Worm (Caenorhabditis elegans): ENCODE results near the gene F54D5.2.
A peak's percentile ranks its signal among the peaks of the same experiment; 100 is the strongest.

Gene F54D5.2

ce11 chrII:11617715-11618114 is 44.7 kb downstream of the F54D5.2 start (continued):
- no peak for TF ChIP-seq T20F7.1 (GFP tag; optimal IDR thresholded peaks at IDR 0.05)
- TF ChIP-seq gei-8 (GFP tag; optimal IDR thresholded peaks at IDR 0.05) = no peak
- no peak for TF ChIP-seq ces-1 (GFP tag; optimal IDR thresholded peaks at IDR 0.05)
- TF ChIP-seq hlh-11 (tag; optimal IDR thresholded peaks at IDR 0.05) = peak; percentile 60
- peak; percentile 29; the same call in 1 of the 2 replicates for TF ChIP-seq lin-38 (GFP tag; IDR thresholded peaks at IDR 0.05)
- peak; percentile 28 for TF ChIP-seq nhr-11 (tag; optimal IDR thresholded peaks at IDR 0.05)
- no peak for TF ChIP-seq dmd-9 (GFP tag; IDR thresholded peaks at IDR 0.05)
- TF ChIP-seq zag-1 (tag; optimal IDR thresholded peaks at IDR 0.05) = no peak
- peak; percentile 44 for TF ChIP-seq nhr-48 (tag; optimal IDR thresholded peaks at IDR 0.05)
- no peak for TF ChIP-seq nhr-111 (GFP tag; optimal IDR thresholded peaks at IDR 0.05)
- TF ChIP-seq F49E8.2 (tag; optimal IDR thresholded peaks at IDR 0.05; ENCODE audit: borderline replicate concordance) = no peak
- TF ChIP-seq ZK546.5 (tag; optimal IDR thresholded peaks at IDR 0.05) = no peak
- no peak for TF ChIP-seq F26F4.8 (GFP tag; conservative IDR thresholded peaks at IDR 0.05)
- peak; percentile 88 for TF ChIP-seq nhr-25 (tag; optimal IDR thresholded peaks at IDR 0.05; ENCODE audit: borderline replicate concordance, insufficient read depth)
- no peak for TF ChIP-seq zip-2 (tag; optimal IDR thresholded peaks at IDR 0.05)
- no peak for TF ChIP-seq lim-7 (GFP tag; IDR thresholded peaks at IDR 0.05)
- peak in 1 of 2 experiments; percentile 40 for TF ChIP-seq lsy-2 (tag; optimal IDR thresholded peaks at IDR 0.05)
- TF ChIP-seq aha-1 (tag) = no peak
- no peak for TF ChIP-seq lin-39 (tag; optimal IDR thresholded peaks at IDR 0.05)
- TF ChIP-seq pqm-1 (tag; optimal IDR thresholded peaks at IDR 0.05) = no peak
- TF ChIP-seq mdl-1 (tag; optimal IDR thresholded peaks at IDR 0.05) = peak in 1 of 2 experiments; percentile 40
- peak; percentile 78 for TF ChIP-seq hlh-30 (tag; optimal IDR thresholded peaks at IDR 0.05; ENCODE audit: insufficient read depth)
- no peak for TF ChIP-seq lin-15B (tag; optimal IDR thresholded peaks at IDR 0.05)
- TF ChIP-seq zip-11 (GFP tag; IDR thresholded peaks at IDR 0.05) = no peak
- TF ChIP-seq rbr-2 (tag; optimal IDR thresholded peaks at IDR 0.05) = no peak
- TF ChIP-seq D1046.2 (GFP tag; IDR thresholded peaks at IDR 0.05) = 0 out of 2 replicates have a peak, but pooled peaks have one; percentile 28
- no peak for TF ChIP-seq daf-16 (GFP tag; optimal IDR thresholded peaks at IDR 0.05)
- peak; percentile 33 for TF ChIP-seq daf-16 (tag; optimal IDR thresholded peaks at IDR 0.05)
- no peak for TF ChIP-seq ceh-32 (tag; optimal IDR thresholded peaks at IDR 0.05; ENCODE audit: poor library complexity)
- no peak for TF ChIP-seq attf-4 (tag; optimal IDR thresholded peaks at IDR 0.05)
- no peak for TF ChIP-seq duxl-1 (tag; optimal IDR thresholded peaks at IDR 0.05; ENCODE audit: poor library complexity)
- TF ChIP-seq T26A8.4 (GFP tag; IDR thresholded peaks at IDR 0.05) = no peak
- TF ChIP-seq php-3 (GFP tag; IDR thresholded peaks at IDR 0.05) = no peak
- TF ChIP-seq hif-1 (tag; optimal IDR thresholded peaks at IDR 0.05) = no peak
- TF ChIP-seq egl-43 (GFP tag; IDR thresholded peaks at IDR 0.05) = no peak
- no peak for TF ChIP-seq ceh-62 (tag; optimal IDR thresholded peaks at IDR 0.05)
- no peak for TF ChIP-seq nhr-6 (tag; optimal IDR thresholded peaks at IDR 0.05)
- TF ChIP-seq nhr-77 (tag; optimal IDR thresholded peaks at IDR 0.05) = peak; percentile 42
- TF ChIP-seq nhr-41 (GFP tag; IDR thresholded peaks at IDR 0.05) = no peak

- TF ChIP-seq dmd-6 (GFP tag; IDR thresholded peaks at IDR 0.05) (peak; percentile 85), dpl-1 (GFP tag; optimal IDR thresholded peaks at IDR 0.05) (peak; percentile 29), nhr-77 (tag; optimal IDR thresholded peaks at IDR 0.05) (peak; percentile 45), F26F4.8 (GFP tag; conservative IDR thresholded peaks at IDR 0.05) (no peak), daf-16 (GFP tag; optimal IDR thresholded peaks at IDR 0.05) (no peak), daf-16 (tag; optimal IDR thresholded peaks at IDR 0.05) (peak; percentile 53), nhr-6 (tag; optimal IDR thresholded peaks at IDR 0.05) (peak; percentile 45), ceh-28 (tag; optimal IDR thresholded peaks at IDR 0.05) (no peak), mep-1 (tag; optimal IDR thresholded peaks at IDR 0.05) (peak; percentile 72), pha-4 (GFP tag; IDR thresholded peaks at IDR 0.05) (no peak), pha-4 (tag; optimal IDR thresholded peaks at IDR 0.05) (peak; percentile 57), R02D3.7 (tag; optimal IDR thresholded peaks at IDR 0.05) (no peak), lin-1 (GFP tag; IDR thresholded peaks at IDR 0.05) (peak; percentile 18; the same call in 1 of the 2 replicates), nhr-48 (tag; optimal IDR thresholded peaks at IDR 0.05) (peak; percentile 82), nhr-25 (tag; optimal IDR thresholded peaks at IDR 0.05; ENCODE audit: borderline replicate concordance, insufficient read depth) (peak; percentile 40), Y5F2A.4 (GFP tag; optimal IDR thresholded peaks at IDR 0.05) (no peak), pqm-1 (tag; optimal IDR thresholded peaks at IDR 0.05) (peak; percentile 87), lim-7 (GFP tag; IDR thresholded peaks at IDR 0.05) (no peak), tra-1 (GFP tag; IDR thresholded peaks at IDR 0.05) (peak; percentile 55; the same call in 1 of the 2 replicates), hlh-11 (tag; optimal IDR thresholded peaks at IDR 0.05) (peak; percentile 71), hlh-30 (tag; optimal IDR thresholded peaks at IDR 0.05; ENCODE audit: insufficient read depth) (peak; percentile 67), ama-1 (optimal IDR thresholded peaks at IDR 0.05) (peak; percentile 72), jun-1 (tag; optimal IDR thresholded peaks at IDR 0.05) (peak; percentile 20), lin-38 (GFP tag; IDR thresholded peaks at IDR 0.05) (peak; percentile 23; the same call in 1 of the 2 replicates)
These were observed 46.2 kb downstream of the F54D5.2 start for ce11 chrII:11619171-11619570.
